Fruit fly (Drosophila melanogaster) ovary, adult (tissue): ENCODE results near the gene Acp26Ab.
A peak's percentile ranks its signal among the peaks of the same experiment; 100 is the strongest.

Source experiments
- CG17801 ChIP-seq: fragments of 200-800 bp; optimal IDR thresholded peaks from 2 replicates; lab custom pipeline; 2019; ENCODE audit warnings: missing biosample characterization, mild to moderate bottlenecking, missing genetic modification characterization, moderate library complexity; ENCODE audit not compliant: partially characterized antibody

Acp26Ab gene

dm6 chr2L:5892762-5893161 is at the start of gene Acp26Ab:
TSS of gene Acp26Ab (minus strand) at chr2L:5892862.
- no peak for TF ChIP-seq CG17801 (GFP tag; lab: Kevin White, UChicago)

- no peak for TF ChIP-seq CG17801 (GFP tag; lab: Kevin White, UChicago)
These were observed 34.7 kb upstream of the Acp26Ab start for dm6 chr2L:5927363-5927762.

dm6 chr2L:5925637-5926036 is 33.0 kb upstream of the Acp26Ab start, which contains the start of gene dsf:
TSS of gene dsf (plus strand) at chr2L:5925937.
- TF ChIP-seq CG17801 (GFP tag; lab: Kevin White, UChicago): no peak

dm6 chr2L:5925164-5925563 is 32.5 kb upstream of the Acp26Ab start:
- TF ChIP-seq CG17801 (GFP tag; lab: Kevin White, UChicago): no peak

dm6 chr2L:5923603-5924138 is 31.0 kb upstream of the Acp26Ab start, which contains the start of gene CG9016:
TSS of gene CG9016 (minus strand) at chr2L:5923653.
- TF ChIP-seq CG17801 (GFP tag; lab: Kevin White, UChicago): no peak

dm6 chr2L:5910189-5910588 is 17.5 kb upstream of the Acp26Ab start, which contains the start of gene CG14000:
TSS of gene CG14000 (minus strand) at chr2L:5910289.
- TF ChIP-seq CG17801 (GFP tag; lab: Kevin White, UChicago): no peak

dm6 chr2L:5906893-5907850 is 14.5 kb upstream of the Acp26Ab start, which contains the start of gene bchs:
TSS of gene bchs (plus strand) at chr2L:5907169.
- no peak for TF ChIP-seq CG17801 (GFP tag; lab: Kevin White, UChicago)

dm6 chr2L:5904585-5904984 is 11.9 kb upstream of the Acp26Ab start, which contains the start of gene CG9021:
TSS of gene CG9021 (minus strand) at chr2L:5904689.
- no peak for TF ChIP-seq CG17801 (GFP tag; lab: Kevin White, UChicago)

- no peak for TF ChIP-seq CG17801 (GFP tag; lab: Kevin White, UChicago)
These were observed 10.2 kb upstream of the Acp26Ab start for dm6 chr2L:5902898-5903297.

dm6 chr2L:5901553-5901952 is 8.9 kb upstream of the Acp26Ab start:
- no peak for TF ChIP-seq CG17801 (GFP tag; lab: Kevin White, UChicago)

dm6 chr2L:5899170-5899708 is 6.6 kb upstream of the Acp26Ab start:
- peak; percentile 24 for TF ChIP-seq CG17801 (GFP tag; lab: Kevin White, UChicago)

- no peak for TF ChIP-seq CG17801 (GFP tag; lab: Kevin White, UChicago)
These were observed 1.9 kb upstream of the Acp26Ab start for dm6 chr2L:5894533-5894932.

dm6 chr2L:5893796-5894195 is 1.1 kb upstream of the Acp26Ab start, which contains the start of gene Acp26Aa:
TSS of gene Acp26Aa (minus strand) at chr2L:5893896.
- TF ChIP-seq CG17801 (GFP tag; lab: Kevin White, UChicago): no peak

dm6 chr2L:5890556-5890955 is 2.1 kb downstream of the Acp26Ab start:
- TF ChIP-seq CG17801 (GFP tag; lab: Kevin White, UChicago): no peak

dm6 chr2L:5886955-5887354 is 5.7 kb downstream of the Acp26Ab start:
- TF ChIP-seq CG17801 (GFP tag; lab: Kevin White, UChicago): no peak
